Worm (Caenorhabditis elegans) whole organism, L4 larva: Measurements from ENCODE around the gene Y56A3A.28.
A peak's percentile ranks its signal among the peaks of the same experiment; 100 is the strongest.

ENCODE experiments used
- F37D6.2 ChIP-seq: sonication (generic microtip); optimal IDR thresholded peaks from 2 replicates; lab custom pipeline; 2016; ENCODE audit warnings: mild to moderate bottlenecking, missing genetic modification characterization, missing compliant biosample characterization
- fkh-10 ChIP-seq: fragments of 150-350 bp; optimal IDR thresholded peaks from 2 replicates; lab custom pipeline; 2014; ENCODE audit warnings: missing biosample characterization, missing genetic modification reagents, missing genetic modification characterization
- hlh-30 ChIP-seq: sonication (generic microtip); optimal IDR thresholded peaks from 2 replicates; lab custom pipeline; 2017; ENCODE audit warnings: antibody characterized with exemption, mild to moderate bottlenecking, missing genetic modification characterization, missing compliant biosample characterization; ENCODE audit not compliant: insufficient read depth
- nhr-102 ChIP-seq: sonication (generic microtip); optimal IDR thresholded peaks from 2 replicates; lab custom pipeline; 2016; ENCODE audit warnings: mild to moderate bottlenecking, missing genetic modification characterization, moderate library complexity, missing compliant biosample characterization
- nhr-237 ChIP-seq: sonication (generic microtip); optimal IDR thresholded peaks from 2 replicates; lab custom pipeline; 2017; ENCODE audit warnings: missing biosample characterization, missing genetic modification characterization
- nhr-6 ChIP-seq: fragments of 150-350 bp; optimal IDR thresholded peaks from 2 replicates; lab custom pipeline; 2014; ENCODE audit warnings: missing biosample characterization, missing genetic modification characterization
- php-3 ChIP-seq: fragments of 200-800 bp; sonication (Bioruptor generic); IDR thresholded peaks from 2 replicates; pipeline ENCODE4 v1.3.6; 2022; ENCODE audit warnings: missing genetic modification reagents, missing genetic modification characterization, missing compliant biosample characterization
- snpc-4 ChIP-seq: fragments of 150-350 bp; optimal IDR thresholded peaks from 2 replicates; lab custom pipeline; 2014; ENCODE audit warnings: missing biosample characterization, missing genetic modification characterization
- zag-1 ChIP-seq: fragments of 150-350 bp; optimal IDR thresholded peaks from 2 replicates; lab custom pipeline; 2014; ENCODE audit warnings: missing biosample characterization, missing genetic modification characterization

DNA sequence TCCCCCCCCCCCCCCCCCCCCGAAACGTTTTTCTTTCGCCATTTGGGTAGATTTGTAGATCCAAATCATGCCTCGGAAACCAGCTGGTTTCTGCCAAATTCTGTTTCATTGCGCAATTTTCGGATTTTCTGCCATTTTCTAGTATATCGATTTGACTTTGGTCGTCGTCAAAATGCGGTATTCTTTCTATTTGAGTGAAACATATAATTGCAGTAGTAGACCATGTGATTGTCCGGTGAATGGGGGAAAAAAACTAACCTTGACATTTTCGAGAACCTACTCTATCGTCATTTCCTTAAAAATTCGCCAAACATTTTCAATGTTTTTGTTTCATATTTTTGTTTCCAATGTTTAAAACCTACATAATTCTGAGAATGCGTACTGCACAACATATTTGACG lies 44.4 kb upstream of the Y56A3A.28 start:
- no peak for TF ChIP-seq nhr-237 (tag; lab: Kevin White, UChicago)
- no peak for TF ChIP-seq snpc-4
- TF ChIP-seq nhr-102 (tag; lab: Kevin White, UChicago) = no peak
- no peak for TF ChIP-seq nhr-6 (tag; lab: Kevin White, UChicago)
- TF ChIP-seq F37D6.2 = no peak
- TF ChIP-seq hlh-30 (tag; lab: Kevin White, UChicago) = peak; percentile 8
- no peak for TF ChIP-seq fkh-10
- no peak for TF ChIP-seq php-3 (GFP tag; lab: Robert Waterston, UW)
- no peak for TF ChIP-seq zag-1 (tag; lab: Kevin White, UChicago)
